Worm (Caenorhabditis elegans) whole organism, early embryonic: ENCODE data around the gene srbc-78.

Experiments used
- B0310.2 ChIP-seq: sonication (generic microtip); optimal IDR thresholded peaks from 2 replicates; lab custom pipeline; 2016; ENCODE audit warnings: mild to moderate bottlenecking, missing genetic modification characterization, missing compliant biosample characterization
- ceh-36 ChIP-seq: sonication (generic microtip); optimal IDR thresholded peaks from 2 replicates; lab custom pipeline; 2016; ENCODE audit warnings: missing genetic modification characterization, inconsistent platforms, missing compliant biosample characterization

ce11 chrV:20536208-20536607 lies 47.2 kb upstream of the srbc-78 start, which contains the start of gene Y38H6C.15:
- TF ChIP-seq B0310.2 (tag; lab: Kevin White, UChicago) = no peak
- TF ChIP-seq ceh-36 (tag; lab: Kevin White, UChicago) = no peak
